Worm (Caenorhabditis elegans) whole organism, L3 larva: ENCODE data around the gene sru-30.

Experiments
- aly-2 ChIP-seq: fragments of 150-350 bp; optimal IDR thresholded peaks from 2 replicates; lab custom pipeline; 2014; ENCODE audit warnings: missing biosample characterization, missing genetic modification characterization
- ama-1 ChIP-seq: fragments of 150-350 bp; optimal IDR thresholded peaks from 2 replicates; lab custom pipeline; 2018
- ceh-9 ChIP-seq: sonication (generic microtip); optimal IDR thresholded peaks from 2 replicates; lab custom pipeline; 2018; ENCODE audit warnings: missing biosample characterization, missing genetic modification characterization
- daf-12 ChIP-seq: fragments of 150-350 bp; optimal IDR thresholded peaks from 2 replicates; lab custom pipeline; 2014; ENCODE audit warnings: missing biosample characterization, missing genetic modification reagents, missing genetic modification characterization
- egl-27 ChIP-seq: sonication (generic microtip); optimal IDR thresholded peaks from 4 replicates; lab custom pipeline; 2017; ENCODE audit warnings: missing biosample characterization, missing genetic modification reagents, missing genetic modification characterization
- elt-1 ChIP-seq: fragments of 150-350 bp; optimal IDR thresholded peaks from 2 replicates; lab custom pipeline; 2014; ENCODE audit warnings: missing biosample characterization, missing genetic modification characterization
- elt-2 ChIP-seq: sonication (generic microtip); optimal IDR thresholded peaks from 2 replicates; lab custom pipeline; 2016; ENCODE audit warnings: missing genetic modification reagents, mild to moderate bottlenecking, missing genetic modification characterization, missing compliant biosample characterization
- elt-3 ChIP-seq, 3 experiments: fragments of 150-350 bp in 1 of 3; sonication (generic microtip) in 2 of 3; optimal IDR thresholded peaks; 2 replicates in 2 of 3; 4 replicates in 1 of 3; lab custom pipeline; 2014 to 2017; ENCODE audit warnings: missing biosample characterization in 3 of 3, missing genetic modification characterization in 3 of 3
- eor-1 ChIP-seq, 2 experiments: fragments of 150-350 bp; optimal IDR thresholded peaks; 2 replicates each; lab custom pipeline; 2014 to 2018; ENCODE audit warnings: missing biosample characterization in 2 of 2, missing genetic modification characterization in 2 of 2
- fkh-10 ChIP-seq: sonication (generic microtip); optimal IDR thresholded peaks from 2 replicates; lab custom pipeline; 2017; ENCODE audit warnings: missing biosample characterization, missing genetic modification reagents, missing genetic modification characterization
- fkh-2 ChIP-seq: fragments of 150-350 bp; optimal IDR thresholded peaks from 2 replicates; lab custom pipeline; 2014; ENCODE audit warnings: missing biosample characterization, missing genetic modification reagents, missing genetic modification characterization
- fos-1 ChIP-seq: fragments of 150-350 bp; optimal IDR thresholded peaks from 2 replicates; lab custom pipeline; 2014; ENCODE audit warnings: missing biosample characterization, missing genetic modification characterization
- lin-39 ChIP-seq: fragments of 150-350 bp; optimal IDR thresholded peaks from 2 replicates; lab custom pipeline; 2018; ENCODE audit warnings: missing biosample characterization, missing genetic modification reagents, missing genetic modification characterization
- lsy-12 ChIP-seq: sonication (generic microtip); optimal IDR thresholded peaks from 2 replicates; lab custom pipeline; 2016; ENCODE audit warnings: mild to moderate bottlenecking, missing genetic modification characterization, missing compliant biosample characterization
- mml-1 ChIP-seq: fragments of 150-350 bp; sonication (generic microtip); optimal IDR thresholded peaks from 3 replicates; lab custom pipeline; 2014; ENCODE audit warnings: missing biosample characterization, missing genetic modification characterization
- nfya-1 ChIP-seq: sonication (generic microtip); optimal IDR thresholded peaks from 2 replicates; lab custom pipeline; 2017; ENCODE audit warnings: missing genetic modification characterization, mild to moderate bottlenecking, missing compliant biosample characterization, antibody characterized with exemption, moderate library complexity; ENCODE audit not compliant: insufficient read depth
- nhr-11 ChIP-seq: fragments of 150-350 bp; optimal IDR thresholded peaks from 2 replicates; lab custom pipeline; 2014; ENCODE audit warnings: missing biosample characterization, missing genetic modification characterization
- nhr-12 ChIP-seq: fragments of 150-350 bp; optimal IDR thresholded peaks from 2 replicates; lab custom pipeline; 2014; ENCODE audit warnings: missing biosample characterization, missing genetic modification characterization
- nhr-23 ChIP-seq: fragments of 150-350 bp; optimal IDR thresholded peaks from 2 replicates; lab custom pipeline; 2014; ENCODE audit warnings: missing biosample characterization, missing genetic modification reagents, missing genetic modification characterization
- nhr-237 ChIP-seq: fragments of 150-350 bp; optimal IDR thresholded peaks from 2 replicates; lab custom pipeline; 2014; ENCODE audit warnings: missing biosample characterization, missing genetic modification characterization
- nhr-25 ChIP-seq: sonication (generic microtip); optimal IDR thresholded peaks from 2 replicates; lab custom pipeline; 2017; ENCODE audit warnings: missing biosample characterization, missing genetic modification characterization
- nhr-43 ChIP-seq: sonication (generic microtip); optimal IDR thresholded peaks from 2 replicates; lab custom pipeline; 2016; ENCODE audit warnings: mild to moderate bottlenecking, missing genetic modification characterization, missing compliant biosample characterization; ENCODE audit not compliant: poor library complexity, severe bottlenecking
- nhr-77 ChIP-seq: fragments of 150-350 bp; optimal IDR thresholded peaks from 2 replicates; lab custom pipeline; 2014; ENCODE audit warnings: missing biosample characterization, missing genetic modification characterization
- pha-4 ChIP-seq: fragments of 150-350 bp; optimal IDR thresholded peaks from 2 replicates; lab custom pipeline; 2014; ENCODE audit warnings: missing biosample characterization, missing genetic modification reagents, missing genetic modification characterization
- pqm-1 ChIP-seq: fragments of 150-350 bp; optimal IDR thresholded peaks from 2 replicates; lab custom pipeline; 2017; ENCODE audit warnings: missing biosample characterization, missing genetic modification characterization, inconsistent platforms
- sea-2 ChIP-seq: fragments of 150-350 bp; sonication (generic microtip); optimal IDR thresholded peaks from 4 replicates; lab custom pipeline; 2014; ENCODE audit warnings: missing biosample characterization, missing genetic modification reagents, missing genetic modification characterization
- skn-1 ChIP-seq: fragments of 150-350 bp; optimal IDR thresholded peaks from 2 replicates; lab custom pipeline; 2014; ENCODE audit warnings: missing biosample characterization, missing genetic modification characterization
- snpc-4 ChIP-seq: fragments of 150-350 bp; optimal IDR thresholded peaks from 2 replicates; lab custom pipeline; 2014; ENCODE audit warnings: missing biosample characterization, missing genetic modification characterization
- unc-39 ChIP-seq: sonication (generic microtip); optimal IDR thresholded peaks from 4 replicates; lab custom pipeline; 2017; ENCODE audit warnings: missing biosample characterization, missing genetic modification characterization
- ztf-11 ChIP-seq: fragments of 150-350 bp; optimal IDR thresholded peaks from 2 replicates; lab custom pipeline; 2014; ENCODE audit warnings: missing biosample characterization, missing genetic modification characterization

sru-30 gene

ce11 chrV:9813527-9813926 is at the start of gene sru-30:
Gene sru-30 (plus strand): TSS chrV:9813827.
- TF ChIP-seq elt-1 (tag; lab: Kevin White, UChicago) (no peak), snpc-4 (tag; lab: Kevin White, UChicago) (no peak), nfya-1 (tag; lab: Kevin White, UChicago) (no peak), nhr-23 (tag; lab: Kevin White, UChicago) (no peak), daf-12 (tag; lab: Kevin White, UChicago) (no peak), fos-1 (tag; lab: Kevin White, UChicago) (no peak), ceh-9 (tag; lab: Kevin White, UChicago) (no peak), lin-39 (tag; lab: Kevin White, UChicago) (no peak), egl-27 (tag; lab: Kevin White, UChicago) (no peak), lsy-12 (tag; lab: Kevin White, UChicago) (no peak), nhr-25 (no peak), nhr-77 (tag; lab: Kevin White, UChicago) (no peak), nhr-12 (tag; lab: Kevin White, UChicago) (no peak), nhr-237 (no peak), elt-2 (tag; lab: Kevin White, UChicago) (no peak), pha-4 (tag; lab: Kevin White, UChicago) (no peak), skn-1 (tag; lab: Kevin White, UChicago) (no peak), ztf-11 (tag; lab: Kevin White, UChicago) (no peak)

DNA sequence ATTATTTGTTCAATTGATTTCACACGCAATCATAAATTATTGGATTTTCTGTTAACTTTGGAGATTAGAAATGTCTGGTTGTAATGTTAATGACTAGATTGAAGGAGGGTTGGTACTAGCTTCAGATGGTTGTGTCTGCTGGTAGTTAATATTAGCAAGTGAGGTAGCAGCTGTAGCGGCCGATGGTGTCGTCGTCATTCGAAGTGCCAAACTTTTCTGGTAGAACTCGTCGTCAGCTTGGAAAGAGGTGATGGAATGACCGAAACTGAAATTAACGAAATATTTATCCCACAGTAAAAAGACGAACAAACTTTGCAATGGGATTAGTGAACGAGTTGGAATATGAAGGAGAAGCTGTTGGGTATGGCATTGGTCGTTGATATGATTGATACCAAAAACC is 49.1 kb upstream of the sru-30 start:
- TF ChIP-seq nhr-43 (tag; lab: Kevin White, UChicago) (no peak), nhr-11 (tag; lab: Kevin White, UChicago) (no peak), fkh-2 (tag; lab: Kevin White, UChicago) (no peak), nhr-25 (no peak), pqm-1 (tag; lab: Kevin White, UChicago) (no peak)
- TF ChIP-seq, all 47 proteins: peak for 0

DNA sequence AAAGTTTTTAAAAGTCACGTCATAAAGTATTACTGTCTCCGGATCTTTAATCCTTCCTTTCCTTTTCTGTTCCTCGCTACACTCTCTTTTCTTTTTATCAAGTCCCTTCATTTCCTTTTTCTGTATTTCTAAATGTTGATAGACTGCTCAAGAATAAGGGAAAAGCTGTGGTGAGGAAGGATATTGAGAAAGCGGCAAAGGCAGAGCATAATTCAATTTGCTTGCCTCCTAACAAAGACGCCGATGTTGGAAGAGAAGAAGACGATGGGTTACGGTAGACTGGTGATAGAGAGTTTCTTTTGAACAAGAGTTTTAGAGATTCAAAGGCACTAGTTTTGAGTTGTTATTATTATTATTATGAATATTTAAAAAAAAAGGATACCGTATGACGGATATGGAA is 48.0 kb upstream of the sru-30 start:
- TF ChIP-seq fkh-10 (GFP tag; lab: Kevin White, UChicago) (peak; percentile 99), nfya-1 (tag; lab: Kevin White, UChicago) (peak; percentile 64), daf-12 (tag; lab: Kevin White, UChicago) (no peak)

DNA sequence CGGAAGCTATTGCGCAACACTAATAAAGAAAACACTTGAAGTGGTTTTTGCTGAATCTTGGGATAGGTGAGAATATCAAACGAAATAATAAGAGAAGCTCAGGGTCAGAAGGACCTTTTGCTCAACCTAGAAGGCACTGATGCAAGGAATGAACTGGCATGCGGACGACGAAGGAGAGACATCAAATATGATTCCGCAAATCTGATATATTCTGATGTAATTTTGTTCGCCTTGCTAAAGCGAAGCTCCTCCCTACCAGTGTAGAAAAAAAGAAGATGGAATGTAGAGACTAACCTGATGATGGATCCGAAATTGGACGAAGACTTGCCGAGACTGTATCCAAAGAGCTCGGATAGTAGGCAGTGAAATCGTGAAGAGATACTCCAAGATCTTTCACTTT is 45.7 kb upstream of the sru-30 start:
- peak; percentile 24 for TF ChIP-seq fkh-10 (GFP tag; lab: Kevin White, UChicago)
- no peak for TF ChIP-seq unc-39 (tag; lab: Kevin White, UChicago)

DNA sequence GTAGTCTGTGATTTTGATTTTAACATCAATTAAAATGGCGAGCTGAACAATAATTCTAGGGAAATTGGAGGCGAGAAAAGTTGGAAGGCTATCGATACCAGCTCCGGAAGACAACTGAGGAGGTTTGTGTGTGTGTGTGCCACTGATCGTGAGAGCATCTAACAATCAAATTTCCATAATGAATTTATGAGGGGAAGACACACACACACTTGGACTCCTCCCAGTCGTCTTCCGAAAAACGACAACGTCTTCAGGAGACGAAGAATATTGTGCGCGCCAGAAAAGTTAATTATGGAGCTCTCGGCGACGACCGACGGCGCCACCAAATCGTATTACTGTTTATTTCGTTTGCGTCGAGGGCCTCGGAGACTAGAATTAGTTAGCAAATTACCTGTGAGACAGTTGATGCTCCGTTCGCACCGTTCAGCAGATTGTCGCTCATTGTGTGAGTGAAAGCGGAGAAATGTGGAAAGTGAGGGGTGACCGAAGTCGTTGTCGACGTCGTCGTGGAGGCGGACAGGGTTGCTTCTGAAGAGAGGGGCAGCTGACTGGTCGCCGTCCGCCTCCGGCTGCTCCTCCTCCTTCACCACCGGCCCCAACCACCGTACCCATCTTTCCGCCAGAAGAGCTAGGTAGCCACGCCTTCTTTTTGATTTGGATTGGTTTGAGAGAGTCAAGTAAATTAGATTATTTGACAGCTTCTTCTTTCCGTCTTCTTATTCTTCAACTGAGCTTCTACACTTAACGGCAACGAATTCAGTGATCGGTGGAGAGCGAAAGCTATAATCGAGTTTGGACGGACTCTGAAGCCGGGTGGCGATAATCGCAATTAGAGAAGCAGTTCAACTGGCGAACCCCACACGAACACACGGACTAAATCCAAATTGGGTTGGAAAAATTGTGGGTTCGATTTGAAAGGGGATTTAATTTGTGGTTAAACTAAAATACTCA is 44.5 kb upstream of the sru-30 start, which contains the start of gene unc-42:
TSS of gene unc-42 (minus strand) at position 564 of the 951 bp plus-strand sequence.
- TF ChIP-seq sea-2 (GFP tag; lab: Kevin White, UChicago) (no peak), nhr-237 (no peak), elt-3 (tag; optimal IDR thresholded peaks at IDR 0.05; lab: Kevin White, UChicago) (no peak), ztf-11 (tag; lab: Kevin White, UChicago) (no peak), fkh-10 (GFP tag; lab: Kevin White, UChicago) (peak; percentile 56), aly-2 (no peak), elt-1 (tag; lab: Kevin White, UChicago) (no peak), eor-1 (tag; optimal IDR thresholded peaks at IDR 0.05; lab: Kevin White, UChicago) (no peak), nhr-25 (no peak), skn-1 (tag; lab: Kevin White, UChicago) (no peak), nfya-1 (tag; lab: Kevin White, UChicago) (peak; percentile 61), mml-1 (tag; lab: Kevin White, UChicago) (no peak), nhr-43 (tag; lab: Kevin White, UChicago) (no peak), nhr-77 (tag; lab: Kevin White, UChicago) (no peak), ama-1 (lab: Kevin White, UChicago) (no peak), pha-4 (tag; lab: Kevin White, UChicago) (no peak)
